Worm (Caenorhabditis elegans) whole organism, L4/young adult: ENCODE results near the gene C14C10.1.
A peak's percentile ranks its signal among the peaks of the same experiment; 100 is the strongest.

Source experiments
- W03F9.2 ChIP-seq: fragments of 150-350 bp; optimal IDR thresholded peaks from 2 replicates; lab custom pipeline; 2014; ENCODE audit warnings: missing biosample characterization, missing genetic modification characterization
- dao-5 ChIP-seq: sonication (generic microtip); optimal IDR thresholded peaks from 2 replicates; lab custom pipeline; 2016; ENCODE audit warnings: missing genotype, missing genetic modification characterization, moderate library complexity, missing compliant biosample characterization
- him-1 ChIP-seq: sonication (generic microtip); optimal IDR thresholded peaks from 2 replicates; lab custom pipeline; 2016; ENCODE audit warnings: missing genotype, missing genetic modification reagents, missing genetic modification characterization, missing compliant biosample characterization

Gene C14C10.1

DNA sequence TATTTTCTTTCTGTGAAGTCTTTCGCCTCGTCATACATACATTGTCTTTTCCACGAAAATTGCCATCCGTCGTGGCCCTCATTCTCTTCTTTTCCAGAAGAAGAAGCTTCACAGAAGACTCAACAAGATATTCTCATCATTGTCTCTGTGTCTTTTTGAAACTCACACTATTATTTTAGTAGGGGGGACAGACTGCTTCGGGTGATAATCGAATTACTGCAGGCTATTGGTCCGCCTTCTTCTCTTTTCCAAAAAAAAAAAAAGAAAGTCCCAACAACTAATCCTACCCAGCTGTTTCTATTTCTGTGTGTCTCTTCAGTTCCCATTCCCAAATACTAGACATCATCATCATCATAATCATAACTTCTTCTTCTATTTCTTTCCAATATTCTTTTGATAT lies 4.7 kb upstream of the C14C10.1 start:
- TF ChIP-seq W03F9.2 (tag; lab: Kevin White, UChicago) (no peak), dao-5 (tag; lab: Kevin White, UChicago) (no peak), him-1 (no peak)

DNA sequence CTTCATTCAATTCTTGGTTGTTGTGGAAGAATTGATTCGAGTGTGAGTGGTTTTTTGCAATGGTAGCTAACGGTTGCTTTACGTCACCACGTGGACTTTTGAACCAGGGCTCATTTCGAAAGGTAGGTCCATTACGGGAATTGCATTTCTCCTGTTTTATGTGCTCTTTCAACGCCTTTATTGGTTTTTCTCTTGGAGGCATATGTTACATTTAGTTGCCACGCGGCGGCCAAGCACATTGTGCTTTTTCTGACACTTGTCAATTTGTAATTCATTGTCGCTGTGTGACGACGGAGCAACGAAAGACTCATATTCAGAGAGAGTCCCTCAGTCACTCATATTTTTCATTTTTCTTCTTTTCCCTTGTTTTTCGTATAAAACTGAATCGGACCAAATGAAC lies 3.4 kb upstream of the C14C10.1 start:
- TF ChIP-seq W03F9.2 (tag; lab: Kevin White, UChicago) (no peak), dao-5 (tag; lab: Kevin White, UChicago) (no peak), him-1 (no peak)

DNA sequence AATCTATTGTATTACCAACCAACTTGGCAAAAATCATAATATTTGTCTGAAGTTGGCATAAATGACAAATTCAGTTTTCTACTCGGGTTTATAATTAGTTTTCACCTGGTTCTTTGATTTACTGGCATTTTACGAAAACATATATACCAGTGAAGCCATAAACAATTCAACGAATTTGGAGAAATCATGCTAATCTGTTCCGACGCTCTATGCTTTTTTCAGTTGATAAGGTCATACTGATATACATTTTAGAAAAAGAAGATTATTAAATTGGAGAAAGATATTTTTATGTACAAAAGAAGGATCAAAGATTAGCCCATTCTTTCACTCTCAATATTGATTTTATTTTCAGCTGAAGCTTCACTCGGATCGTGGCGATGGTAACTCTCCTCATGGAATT lies 1.3 kb upstream of the C14C10.1 start:
- no peak for TF ChIP-seq W03F9.2 (tag; lab: Kevin White, UChicago)
- TF ChIP-seq dao-5 (tag; lab: Kevin White, UChicago): no peak
- no peak for TF ChIP-seq him-1

DNA sequence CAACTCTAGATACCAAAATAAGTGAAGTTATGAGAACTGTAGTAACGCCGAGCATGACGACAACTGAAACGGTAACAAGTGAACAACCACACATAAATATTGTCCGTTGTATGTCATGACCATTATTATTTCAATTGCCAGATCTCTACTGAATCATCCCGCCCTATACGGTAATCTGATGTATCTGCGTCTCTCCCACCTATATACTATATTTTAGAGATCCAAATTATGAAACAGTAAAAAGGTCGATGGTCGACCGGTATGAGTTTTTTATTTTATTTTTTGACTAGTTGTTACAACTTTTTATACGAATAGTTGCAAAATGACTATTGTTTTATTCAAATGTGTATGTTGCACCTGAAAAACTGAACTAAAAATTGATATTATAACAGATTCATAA lies 2.5 kb downstream of the C14C10.1 start, which contains the start of gene ttr-43:
ttr-43 (minus strand) TSS at position 101 of the 400 bp plus-strand sequence.
- TF ChIP-seq him-1 (no peak), dao-5 (tag; lab: Kevin White, UChicago) (no peak), W03F9.2 (tag; lab: Kevin White, UChicago) (no peak)

DNA sequence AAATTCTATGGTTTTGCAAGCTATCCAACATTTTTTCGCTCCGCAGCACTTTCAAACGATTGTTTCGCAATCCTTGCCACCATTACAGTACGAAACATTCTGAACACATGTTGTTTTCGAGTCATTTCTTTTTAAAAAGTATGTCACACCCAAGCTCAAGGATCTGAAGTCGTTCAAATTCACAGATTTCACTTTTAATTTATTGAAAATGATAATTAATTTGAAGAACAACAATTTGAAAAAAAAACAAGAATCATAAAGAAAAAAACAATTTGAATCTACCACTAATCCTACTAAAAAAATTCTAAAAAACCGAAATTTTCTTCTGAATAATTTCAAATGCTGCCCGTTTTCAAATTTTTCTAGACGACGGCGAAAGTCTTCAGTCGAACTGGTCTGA lies 4.2 kb downstream of the C14C10.1 start, which contains the start of gene C14C10.2:
C14C10.2 (minus strand) TSS at position 101 of the 400 bp plus-strand sequence.
- no peak for TF ChIP-seq W03F9.2 (tag; lab: Kevin White, UChicago)
- no peak for TF ChIP-seq dao-5 (tag; lab: Kevin White, UChicago)
- TF ChIP-seq him-1: no peak

DNA sequence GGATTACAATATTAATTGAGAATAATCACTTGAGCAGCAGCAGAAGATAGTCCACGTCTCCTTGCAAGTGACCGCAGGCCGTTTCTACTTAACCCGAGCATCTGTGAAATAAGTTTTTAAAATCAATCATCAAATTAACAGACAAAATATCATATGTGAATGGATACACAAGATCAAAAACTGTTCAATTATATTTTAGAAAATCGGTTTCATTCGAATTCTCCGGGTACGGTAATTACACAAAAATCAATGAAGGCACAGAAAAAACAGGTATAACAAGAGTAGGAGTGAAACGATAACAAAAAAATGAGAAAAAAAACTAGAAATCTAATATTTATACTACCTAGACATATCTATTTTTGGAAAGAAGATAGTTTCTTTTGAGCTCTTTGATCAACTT lies 8.1 kb downstream of the C14C10.1 start, which contains the start of gene mma-1:
mma-1 (minus strand) TSS at position 101 of the 400 bp plus-strand sequence.
- TF ChIP-seq him-1 (no peak), W03F9.2 (tag; lab: Kevin White, UChicago) (no peak), dao-5 (tag; lab: Kevin White, UChicago) (no peak)

DNA sequence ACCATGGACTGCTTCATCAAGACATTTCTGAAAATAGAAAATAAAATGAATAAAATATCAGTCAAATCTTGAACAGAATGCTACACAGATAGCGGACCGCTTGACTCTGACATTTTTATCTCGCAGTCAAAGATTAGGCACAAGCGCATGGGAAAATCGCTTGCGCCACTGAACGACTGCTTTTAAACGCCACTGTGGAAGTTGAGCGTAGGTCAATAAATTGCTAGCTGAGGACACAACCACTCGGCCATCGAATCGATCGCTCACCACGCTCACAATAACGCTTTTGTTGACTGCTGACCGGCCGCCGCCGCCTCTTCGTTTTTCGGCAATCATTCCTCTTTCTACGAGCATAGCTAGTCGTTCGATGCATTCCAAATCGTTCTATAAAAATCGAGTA lies 8.7 kb downstream of the C14C10.1 start:
- TF ChIP-seq W03F9.2 (tag; lab: Kevin White, UChicago) (no peak), him-1 (no peak), dao-5 (tag; lab: Kevin White, UChicago) (peak; percentile 55)

DNA sequence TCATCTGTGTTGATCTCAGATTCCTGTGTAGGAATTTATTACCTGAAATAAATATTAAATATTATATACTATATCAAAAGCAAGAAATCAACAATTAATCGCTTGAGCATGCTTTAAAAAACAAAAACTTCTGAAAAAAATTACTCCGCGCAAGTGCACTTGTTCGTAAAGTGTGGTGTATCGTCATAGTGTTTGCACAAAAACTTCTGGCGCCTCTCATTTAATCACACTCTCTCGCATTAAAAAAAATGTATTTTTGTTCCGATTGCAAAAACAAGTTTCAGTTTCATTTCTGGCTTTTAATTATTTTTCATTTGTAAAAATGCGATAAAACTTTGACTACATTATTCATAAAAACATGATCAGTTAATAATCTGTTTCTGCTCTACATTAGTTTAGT lies 11.0 kb downstream of the C14C10.1 start, which contains the start of the genes C14C10.10 and ril-2:
C14C10.10 (minus strand) TSS at position 19 of the 400 bp plus-strand sequence.
ril-2 (minus strand) TSS at position 48 of the 400 bp plus-strand sequence.
- TF ChIP-seq dao-5 (tag; lab: Kevin White, UChicago) (no peak), him-1 (no peak), W03F9.2 (tag; lab: Kevin White, UChicago) (no peak)

DNA sequence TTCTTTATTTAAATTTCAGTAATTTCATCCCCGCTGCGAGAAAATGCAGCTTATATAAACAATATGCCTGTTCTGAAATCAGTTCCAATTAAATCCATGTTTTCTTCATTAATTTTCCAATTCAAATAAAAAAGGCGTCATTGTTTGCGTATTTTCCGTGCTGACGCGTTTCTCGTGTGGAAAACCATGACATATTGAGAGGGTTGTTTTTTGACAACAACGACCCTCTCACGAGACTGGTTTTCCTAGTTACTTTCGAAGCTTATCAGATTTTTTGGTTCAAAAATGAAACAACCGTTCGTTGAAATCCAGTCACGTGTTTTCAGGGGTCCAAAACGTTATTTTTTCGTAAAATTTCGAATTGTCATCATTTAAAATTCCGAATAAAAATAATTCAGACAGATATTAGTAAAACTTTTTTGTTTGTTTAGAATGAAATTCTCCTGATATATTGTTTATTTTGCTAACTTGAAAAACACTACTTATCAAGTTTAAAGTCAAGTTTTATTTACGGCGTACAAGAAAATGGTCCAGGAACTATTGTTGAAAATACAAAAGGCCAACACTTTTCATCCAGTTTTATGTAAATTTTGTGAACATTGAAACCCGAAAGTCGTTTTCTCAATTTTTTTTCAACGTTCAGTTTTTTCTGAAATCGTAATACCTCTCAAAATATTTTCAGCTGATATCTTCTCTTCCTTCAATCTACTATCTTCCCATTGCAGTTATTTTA lies 11.5 kb downstream of the C14C10.1 start, which contains the start of gene C14C10.5:
C14C10.5 (plus strand) TSS at position 683 of the 733 bp plus-strand sequence.
- TF ChIP-seq W03F9.2 (tag; lab: Kevin White, UChicago) (no peak), him-1 (no peak), dao-5 (tag; lab: Kevin White, UChicago) (no peak)

DNA sequence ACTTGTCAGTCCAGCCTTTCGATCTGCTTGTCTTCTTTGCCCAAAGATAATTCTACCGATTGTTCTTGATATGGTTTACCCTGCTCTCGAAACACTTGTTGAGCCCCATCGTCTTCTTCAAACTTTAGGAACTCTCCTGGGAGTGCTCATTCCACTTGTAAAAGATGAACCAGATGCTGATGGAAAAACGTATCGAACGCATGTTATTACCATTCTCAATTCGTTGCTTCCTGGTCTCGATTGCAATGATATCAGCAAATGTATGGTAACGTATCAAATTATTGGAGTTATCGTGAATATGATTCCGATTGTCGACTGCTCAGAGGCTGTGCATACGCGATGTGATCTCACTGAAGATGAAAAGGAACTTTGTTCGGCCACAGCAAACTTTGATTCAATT lies 13.7 kb downstream of the C14C10.1 start:
- TF ChIP-seq him-1 (no peak), W03F9.2 (tag; lab: Kevin White, UChicago) (no peak), dao-5 (tag; lab: Kevin White, UChicago) (no peak)

DNA sequence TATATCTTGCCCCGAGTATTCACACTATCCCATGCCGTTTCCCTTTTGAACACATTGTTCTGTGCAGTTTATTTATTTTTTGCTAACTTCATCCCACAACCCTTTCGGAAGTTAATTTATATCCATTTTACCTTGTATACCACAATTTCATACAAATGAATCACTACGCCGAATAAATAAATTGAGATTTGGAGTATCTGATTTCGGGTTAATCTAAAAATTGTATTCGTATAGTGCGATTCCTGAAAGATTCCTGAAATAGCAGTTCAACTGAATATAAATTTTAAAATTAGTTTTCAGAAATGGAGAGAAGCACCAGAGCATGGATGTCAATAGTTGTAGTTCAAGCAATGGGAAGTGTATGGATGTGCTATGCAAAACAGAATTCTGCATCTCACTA lies 19.0 kb downstream of the C14C10.1 start, which contains the start of gene erg-28:
erg-28 (plus strand) TSS at position 301 of the 400 bp plus-strand sequence.
- no peak for TF ChIP-seq W03F9.2 (tag; lab: Kevin White, UChicago)
- no peak for TF ChIP-seq dao-5 (tag; lab: Kevin White, UChicago)
- no peak for TF ChIP-seq him-1

DNA sequence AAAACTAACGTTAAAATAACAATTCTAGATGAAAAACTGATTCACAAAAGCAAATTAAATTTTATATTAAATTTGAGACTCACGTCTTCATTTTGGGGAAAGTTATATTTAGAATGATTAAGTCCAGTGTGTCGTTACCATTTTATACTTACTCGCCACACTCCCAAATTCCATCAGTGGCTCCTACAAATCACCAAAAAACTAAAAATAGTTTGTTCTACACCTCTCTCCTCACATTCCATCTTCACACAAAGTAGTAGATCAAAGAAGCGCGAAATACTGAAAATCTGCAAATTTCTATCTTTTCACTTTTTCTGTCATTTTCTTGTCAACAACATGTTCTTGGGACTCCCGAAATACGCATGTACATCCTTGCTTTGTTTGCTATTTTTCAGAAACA lies 20.7 kb downstream of the C14C10.1 start, which contains the start of gene ZC116.5:
ZC116.5 (minus strand) TSS at position 101 of the 400 bp plus-strand sequence.
- TF ChIP-seq him-1 (no peak), dao-5 (tag; lab: Kevin White, UChicago) (no peak), W03F9.2 (tag; lab: Kevin White, UChicago) (no peak)

DNA sequence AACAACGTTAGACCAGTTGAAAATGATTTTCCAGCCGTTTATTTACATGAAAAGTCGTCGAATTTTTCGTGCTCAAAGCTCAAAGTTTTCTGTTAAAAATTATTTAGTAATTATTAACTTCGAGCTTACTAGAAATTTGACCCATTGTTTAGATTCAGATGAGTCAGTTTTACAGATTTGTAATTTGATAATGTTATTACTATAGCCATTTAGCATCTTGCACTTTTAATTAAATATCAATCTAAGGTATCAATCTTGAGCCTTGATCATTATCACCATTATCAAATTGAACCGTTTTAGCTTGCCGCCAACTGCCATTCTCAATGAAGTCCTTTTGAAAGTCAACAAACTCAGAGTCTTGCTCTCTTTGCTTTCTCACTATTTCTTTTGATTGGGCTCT lies 21.4 kb downstream of the C14C10.1 start, which contains the start of gene ZC116.1:
ZC116.1 (plus strand) TSS at position 301 of the 400 bp plus-strand sequence.
- TF ChIP-seq W03F9.2 (tag; lab: Kevin White, UChicago) (no peak), dao-5 (tag; lab: Kevin White, UChicago) (no peak), him-1 (no peak)

DNA sequence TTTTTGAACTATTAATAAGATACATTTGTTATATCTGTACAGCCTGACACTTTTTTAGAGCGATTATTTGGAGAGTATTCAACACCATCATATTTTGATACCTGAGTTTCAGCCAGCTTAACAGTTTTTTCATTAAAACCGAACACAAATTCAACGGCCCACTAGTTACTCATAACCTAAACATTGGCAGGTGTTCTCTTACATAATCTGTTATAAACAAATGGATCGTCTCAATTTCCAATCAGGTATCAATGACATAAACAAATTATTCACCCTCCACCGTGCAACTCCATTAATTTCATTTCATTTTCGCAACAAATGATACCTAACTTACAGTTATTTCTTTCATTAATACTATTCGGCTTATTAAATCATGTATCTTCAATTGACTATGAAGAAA lies 22.9 kb downstream of the C14C10.1 start, which contains the start of gene cubn-1:
cubn-1 (plus strand) TSS at position 301 of the 400 bp plus-strand sequence.
- TF ChIP-seq W03F9.2 (tag; lab: Kevin White, UChicago) (no peak), him-1 (no peak), dao-5 (tag; lab: Kevin White, UChicago) (no peak)
